Fruit fly (Drosophila melanogaster) Kc167 (cell line): ENCODE data around the gene CG5516.

ENCODE experiments used
- Myc ChIP-seq: fragments of >200 bp; optimal IDR thresholded peaks from 2 replicates; lab custom pipeline; 2017; ENCODE audit warnings: missing external identifiers
- Sin3A ChIP-seq: fragments of >200 bp; optimal IDR thresholded peaks from 2 replicates; lab custom pipeline; 2018; ENCODE audit warnings: missing external identifiers
- h ChIP-seq: fragments of >200 bp; optimal IDR thresholded peaks from 3 replicates; lab custom pipeline; 2018; ENCODE audit warnings: missing external identifiers
- insv ChIP-seq: fragments of >200 bp; optimal IDR thresholded peaks from 3 replicates; lab custom pipeline; 2018; ENCODE audit warnings: missing external identifiers
- psq ChIP-seq: fragments of >200 bp; optimal IDR thresholded peaks from 2 replicates; lab custom pipeline; 2017; ENCODE audit warnings: missing external identifiers
- ttk ChIP-seq: sonication (Bioruptor generic); optimal IDR thresholded peaks from 2 replicates; lab custom pipeline; 2017; ENCODE audit warnings: missing external identifiers

Gene CG5516

DNA sequence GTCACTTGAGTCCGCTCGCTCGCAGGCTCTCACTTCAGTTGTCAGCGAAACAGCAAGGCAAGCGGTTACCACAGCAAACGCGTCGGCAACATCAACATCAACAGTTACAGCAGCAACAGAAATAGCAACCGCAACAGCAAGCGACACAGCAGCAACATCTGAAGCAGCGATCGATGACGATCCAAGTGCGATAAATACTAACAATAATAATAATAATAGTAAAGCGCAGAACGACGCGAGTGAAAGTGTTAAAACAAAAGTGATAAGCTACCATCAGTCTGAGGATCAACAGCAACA, 30.8 kb downstream of the CG5516 start:
- no peak for TF ChIP-seq h (lab: Kevin White, UChicago)
- no peak for TF ChIP-seq insv (lab: Kevin White, UChicago)
- no peak for TF ChIP-seq psq (lab: Kevin White, UChicago)
- TF ChIP-seq Myc, result no peak
- TF ChIP-seq ttk (lab: Kevin White, UChicago), result no peak
- no peak for TF ChIP-seq Sin3A (lab: Kevin White, UChicago)

DNA sequence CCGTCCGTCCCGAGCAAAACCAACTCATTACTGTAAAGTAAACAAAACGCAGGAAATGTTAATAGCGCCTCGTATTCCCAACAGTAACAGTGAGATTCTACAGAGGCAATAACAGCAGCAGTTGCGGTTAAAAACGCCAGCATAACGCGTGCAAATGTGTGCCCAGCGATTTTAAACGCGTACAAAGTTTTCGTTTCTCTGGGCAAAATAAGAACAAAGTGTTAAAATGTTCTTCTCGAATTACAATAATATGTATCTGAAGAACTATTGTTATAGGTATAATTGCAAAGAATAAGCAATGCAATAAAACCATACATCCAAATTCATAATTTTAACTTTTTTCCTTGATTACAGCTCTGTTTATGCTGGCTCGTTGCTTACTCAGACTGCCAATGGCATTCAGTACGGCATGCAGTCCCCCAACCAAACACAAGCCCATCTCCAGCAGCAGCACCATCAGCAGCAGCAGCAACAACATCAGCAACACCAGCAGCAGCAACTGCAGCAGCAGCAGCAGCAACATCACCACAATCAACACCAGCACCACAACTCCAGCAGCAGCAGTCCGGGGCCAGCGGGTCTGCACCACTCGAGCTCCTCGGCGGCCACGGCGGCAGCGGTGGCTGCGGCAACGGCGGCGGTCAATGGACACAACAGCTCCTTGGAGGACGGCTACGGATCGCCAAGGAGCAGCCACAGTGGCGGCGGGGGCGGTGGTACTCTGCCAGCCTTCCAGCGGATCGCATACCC, 35.5 kb downstream of the CG5516 start:
- TF ChIP-seq h (lab: Kevin White, UChicago) (no peak), Myc (no peak), Sin3A (lab: Kevin White, UChicago) (no peak)

DNA sequence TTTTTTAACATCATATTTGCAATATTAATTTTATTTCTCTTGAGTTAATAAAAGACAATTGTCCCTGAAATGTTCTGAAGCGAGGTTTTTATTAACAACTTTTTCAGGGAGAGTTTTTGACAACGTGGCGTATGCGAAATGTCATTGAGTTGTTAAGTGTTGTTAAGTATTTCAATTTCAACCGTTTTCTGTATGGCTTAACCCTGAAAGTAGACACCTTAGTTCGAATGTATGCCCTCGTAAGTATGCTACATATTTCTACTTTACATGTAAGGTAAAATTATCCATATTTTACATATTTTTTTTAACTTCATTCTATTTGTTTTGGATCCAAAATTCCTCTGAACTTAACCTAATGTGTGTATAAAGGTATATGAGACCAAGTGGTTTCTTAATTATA, 40.3 kb downstream of the CG5516 start:
- no peak for TF ChIP-seq Myc
- no peak for TF ChIP-seq h (lab: Kevin White, UChicago)
- TF ChIP-seq insv (lab: Kevin White, UChicago), result no peak
- TF ChIP-seq ttk (lab: Kevin White, UChicago), result no peak
- no peak for TF ChIP-seq psq (lab: Kevin White, UChicago)
- no peak for TF ChIP-seq Sin3A (lab: Kevin White, UChicago)

DNA sequence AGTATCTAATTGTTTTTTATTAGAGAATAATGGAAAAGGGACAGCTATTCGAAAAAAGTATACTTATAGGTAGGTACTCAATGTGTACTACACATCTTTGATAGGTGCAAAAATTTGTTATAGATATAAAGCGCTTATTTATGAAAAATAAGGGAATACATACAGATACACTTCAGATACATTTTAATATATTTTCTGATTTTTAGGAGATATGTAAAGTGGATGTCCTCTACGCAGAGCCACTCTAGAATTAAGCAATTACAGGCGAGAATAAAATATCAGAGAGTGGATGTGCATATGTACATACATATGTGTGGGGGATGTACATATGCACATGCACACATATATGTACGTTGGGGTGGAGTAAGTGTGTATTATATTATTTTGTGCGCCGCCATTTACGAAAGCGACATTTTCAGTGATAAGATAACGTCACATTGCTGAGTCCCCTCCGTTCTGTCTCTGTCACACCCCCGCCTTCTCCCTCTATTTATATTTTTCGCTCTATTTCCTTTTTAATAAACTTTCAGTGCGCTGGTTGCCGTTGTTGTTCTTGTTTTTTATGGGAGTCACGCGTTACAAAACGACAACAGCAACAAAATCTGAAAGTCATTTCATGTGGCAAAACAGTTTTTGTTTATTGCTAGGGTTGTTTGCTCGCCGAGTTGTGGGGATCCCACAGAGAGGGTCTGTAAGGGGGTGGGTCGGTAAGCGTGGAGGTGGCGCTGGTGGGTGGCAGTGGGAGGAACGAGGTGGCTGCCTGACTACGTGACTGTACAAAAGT, 41.2 kb downstream of the CG5516 start:
- TF ChIP-seq Myc, result no peak
- no peak for TF ChIP-seq insv (lab: Kevin White, UChicago)
- TF ChIP-seq Sin3A (lab: Kevin White, UChicago), result no peak
- no peak for TF ChIP-seq ttk (lab: Kevin White, UChicago)
- TF ChIP-seq psq (lab: Kevin White, UChicago), result no peak
- TF ChIP-seq h (lab: Kevin White, UChicago), result no peak

DNA sequence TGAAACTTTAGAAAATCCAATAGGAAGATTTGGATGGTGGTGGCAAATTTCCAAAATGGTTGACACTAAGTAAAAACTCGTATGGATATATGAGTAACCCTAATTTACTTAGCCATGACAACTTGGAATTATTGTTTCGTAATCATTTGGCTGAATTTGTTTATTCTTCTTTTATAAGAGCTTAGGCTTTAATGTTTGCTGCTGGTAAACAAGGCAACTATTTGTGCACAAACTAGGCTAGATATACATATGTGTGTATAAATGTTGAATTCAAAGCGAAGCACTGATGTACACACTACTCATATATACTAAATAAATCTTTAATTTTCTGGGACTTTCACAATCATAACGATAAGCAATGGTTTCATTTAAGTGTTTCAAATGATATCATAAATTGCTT, 42.3 kb downstream of the CG5516 start:
- TF ChIP-seq Sin3A (lab: Kevin White, UChicago) (no peak), Myc (no peak), insv (lab: Kevin White, UChicago) (no peak), psq (lab: Kevin White, UChicago) (no peak), ttk (lab: Kevin White, UChicago) (no peak), h (lab: Kevin White, UChicago) (no peak)

DNA sequence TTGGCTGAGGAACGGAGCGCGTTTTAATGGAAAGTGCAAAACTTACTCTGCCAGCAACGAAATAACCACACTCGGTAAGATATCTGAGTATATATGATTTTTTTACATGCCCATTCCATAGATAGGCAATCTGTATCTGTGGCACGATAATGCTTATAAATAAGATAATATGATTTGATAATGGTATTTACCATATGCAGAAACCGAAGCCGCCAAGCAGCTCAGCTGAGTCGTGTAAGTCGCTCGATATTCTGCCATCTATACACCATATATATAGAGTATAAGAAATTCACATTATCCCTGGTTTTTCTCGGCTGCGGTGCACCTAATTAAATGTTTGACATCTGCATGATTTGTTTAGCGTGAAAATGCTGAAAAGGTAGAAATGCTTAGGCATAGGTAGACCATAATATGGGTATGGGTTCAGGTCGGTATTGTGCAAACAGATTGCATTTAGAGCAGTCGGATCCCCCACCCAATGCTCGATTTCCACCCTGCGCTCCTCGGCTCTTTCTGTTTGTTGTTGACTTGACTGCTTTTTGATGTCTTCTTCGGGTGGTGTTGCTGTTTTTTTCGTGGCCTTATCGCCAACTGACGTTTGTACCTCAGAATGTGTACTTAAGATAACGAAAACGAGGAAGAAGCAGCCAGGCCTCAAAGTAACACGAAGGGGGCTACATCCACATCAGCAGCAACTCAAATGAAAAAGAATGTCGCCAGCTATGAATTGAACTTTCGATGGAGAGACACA, 43.3 kb downstream of the CG5516 start:
- TF ChIP-seq Myc, result no peak
- no peak for TF ChIP-seq ttk (lab: Kevin White, UChicago)
- TF ChIP-seq insv (lab: Kevin White, UChicago), result no peak
- TF ChIP-seq psq (lab: Kevin White, UChicago), result no peak
- no peak for TF ChIP-seq h (lab: Kevin White, UChicago)
- no peak for TF ChIP-seq Sin3A (lab: Kevin White, UChicago)

DNA sequence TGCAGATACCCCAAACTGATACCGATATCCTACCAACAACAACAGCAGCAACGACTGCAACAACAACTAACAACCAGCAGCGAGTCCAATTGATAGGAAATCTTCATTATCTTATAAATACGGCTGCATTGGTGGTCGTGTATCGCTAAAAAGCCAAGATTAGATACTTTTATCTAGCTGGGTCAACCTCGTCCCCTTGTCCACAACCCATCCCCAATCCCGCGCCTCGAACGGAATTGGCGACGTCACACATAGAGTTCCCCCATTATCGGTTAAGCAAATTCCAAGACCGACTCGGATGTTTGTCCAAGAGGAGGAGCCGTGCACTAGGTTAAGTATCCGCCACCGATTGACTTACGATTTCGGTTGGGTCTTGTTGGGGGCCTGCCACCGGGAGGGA, 44.6 kb downstream of the CG5516 start:
- TF ChIP-seq Sin3A (lab: Kevin White, UChicago), result no peak
- TF ChIP-seq h (lab: Kevin White, UChicago), result no peak
- TF ChIP-seq Myc, result no peak
- no peak for TF ChIP-seq insv (lab: Kevin White, UChicago)
- no peak for TF ChIP-seq psq (lab: Kevin White, UChicago)
- TF ChIP-seq ttk (lab: Kevin White, UChicago), result no peak

DNA sequence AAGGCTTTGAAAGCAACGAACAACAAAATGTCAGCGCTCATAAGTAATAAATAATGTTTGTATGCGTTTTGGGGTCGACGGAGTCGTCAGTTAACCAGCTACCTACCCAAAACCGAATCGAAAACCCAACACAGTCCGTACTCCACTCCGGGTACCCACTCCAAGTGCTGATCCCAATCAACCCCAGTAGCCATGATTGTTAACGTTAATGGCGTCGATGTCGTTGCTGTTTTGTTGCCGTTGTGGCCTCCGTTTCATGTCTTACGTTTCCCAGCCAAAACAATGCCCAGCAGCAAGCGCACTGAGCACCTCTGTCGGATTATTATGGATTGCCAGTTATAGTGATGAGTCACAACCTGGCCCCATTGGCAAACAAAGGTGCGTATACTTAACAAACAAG, 45.3 kb downstream of the CG5516 start, which contains the start of gene GATAe:
Gene GATAe (plus strand): TSS at position 76 of the 400 bp plus-strand sequence.
- no peak for TF ChIP-seq Myc
- TF ChIP-seq ttk (lab: Kevin White, UChicago), result no peak
- no peak for TF ChIP-seq h (lab: Kevin White, UChicago)
- TF ChIP-seq psq (lab: Kevin White, UChicago), result no peak
- TF ChIP-seq insv (lab: Kevin White, UChicago), result no peak
- no peak for TF ChIP-seq Sin3A (lab: Kevin White, UChicago)

DNA sequence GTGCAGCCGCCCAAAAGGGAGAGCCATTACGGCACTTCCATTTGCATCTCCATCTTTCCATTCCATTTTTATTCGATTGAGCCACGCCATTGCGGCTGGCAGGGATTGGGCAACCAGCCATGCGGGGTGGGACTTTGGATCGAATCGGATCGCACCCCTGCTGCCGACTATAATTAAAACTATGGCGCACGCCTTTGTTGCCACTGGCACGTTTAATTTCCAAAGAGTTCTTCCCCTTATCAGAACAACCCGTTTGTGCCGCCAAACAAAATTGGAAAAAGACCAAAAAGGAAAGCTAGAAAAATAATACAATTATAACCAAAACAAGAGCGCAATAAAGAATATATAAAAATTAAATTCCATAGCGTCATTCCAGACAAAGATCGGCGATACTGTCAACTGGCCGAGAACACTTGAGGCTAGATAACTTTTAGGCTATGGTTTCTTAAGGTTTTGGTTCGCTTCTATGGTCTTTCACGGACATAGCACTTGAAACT, 46.4 kb downstream of the CG5516 start:
- TF ChIP-seq psq (lab: Kevin White, UChicago) (no peak), h (lab: Kevin White, UChicago) (no peak), ttk (lab: Kevin White, UChicago) (no peak), Myc (no peak), insv (lab: Kevin White, UChicago) (no peak), Sin3A (lab: Kevin White, UChicago) (no peak)

DNA sequence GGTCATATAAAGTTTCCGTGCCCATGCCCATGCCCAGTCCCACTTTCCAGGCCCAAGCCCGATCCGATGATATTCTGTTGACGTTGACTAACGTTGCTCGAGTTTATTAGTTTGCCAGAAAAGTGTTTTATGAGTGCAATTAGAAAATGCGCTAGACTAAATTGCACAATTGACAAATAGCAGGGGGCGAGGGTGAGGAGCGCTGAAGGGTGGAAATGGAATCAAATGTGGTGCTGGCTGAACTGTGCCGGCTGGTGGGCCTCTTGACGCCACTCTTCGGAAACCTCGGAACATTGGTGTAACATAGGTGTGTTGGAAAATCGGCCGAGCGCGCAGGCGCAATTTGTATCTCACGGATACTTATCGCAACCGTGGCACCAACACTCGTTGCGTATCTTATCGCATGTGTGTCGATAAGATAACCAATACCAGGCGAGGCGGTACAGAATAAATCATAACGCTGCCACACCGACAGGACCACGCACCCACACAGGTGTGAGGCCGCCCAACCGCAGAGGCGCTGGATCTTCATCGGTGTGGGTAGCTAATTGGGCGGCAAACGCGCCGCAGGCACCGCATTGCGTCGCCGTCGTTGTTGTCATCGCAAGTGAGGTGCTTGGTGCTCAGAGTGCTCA, 48.1 kb downstream of the CG5516 start:
- TF ChIP-seq psq (lab: Kevin White, UChicago) (no peak), ttk (lab: Kevin White, UChicago) (no peak), h (lab: Kevin White, UChicago) (no peak), insv (lab: Kevin White, UChicago) (no peak), Myc (no peak), Sin3A (lab: Kevin White, UChicago) (no peak)

DNA sequence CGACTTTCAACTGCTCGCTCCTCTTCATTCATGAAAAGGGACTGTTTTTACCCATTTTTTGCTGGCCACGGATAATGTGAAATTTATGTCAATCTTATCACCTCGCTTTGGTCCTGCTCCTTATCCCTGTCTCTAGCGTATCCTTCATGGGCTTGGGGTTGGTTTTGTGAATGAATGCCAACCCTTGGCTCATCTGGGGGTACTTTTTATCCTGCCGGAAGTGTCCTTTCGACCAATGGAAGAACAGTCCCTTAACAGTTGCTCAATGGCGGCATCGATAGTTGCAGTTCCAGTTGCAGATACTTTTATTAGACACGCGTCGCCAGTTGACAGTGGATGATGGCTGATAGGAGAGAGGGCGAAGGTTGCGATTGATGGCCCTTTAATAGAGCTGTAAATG, 49.9 kb downstream of the CG5516 start:
- TF ChIP-seq insv (lab: Kevin White, UChicago) (no peak), psq (lab: Kevin White, UChicago) (no peak), h (lab: Kevin White, UChicago) (no peak), ttk (lab: Kevin White, UChicago) (no peak), Sin3A (lab: Kevin White, UChicago) (no peak), Myc (no peak)
